Fruit fly (Drosophila melanogaster) whole organism, adult: ENCODE data around the gene Edg78E.

Experiments used
- CG11617 ChIP-seq: fragments of 200-800 bp; sonication (Bioruptor generic); optimal IDR thresholded peaks from 2 replicates; lab custom pipeline; 2017; ENCODE audit warnings: mild to moderate bottlenecking, missing biosample characterization, missing genetic modification reagents, missing genetic modification characterization
- CG12768 ChIP-seq: fragments of 200-800 bp; sonication (Bioruptor generic); optimal IDR thresholded peaks from 2 replicates; lab custom pipeline; 2017; ENCODE audit warnings: missing biosample characterization, missing genetic modification characterization, mild to moderate bottlenecking, moderate library complexity, missing genetic modification reagents
- CG14711 ChIP-seq: fragments of 200-800 bp; sonication (Bioruptor generic); optimal IDR thresholded peaks from 2 replicates; lab custom pipeline; 2018; ENCODE audit warnings: missing biosample characterization, mild to moderate bottlenecking, missing genetic modification characterization, moderate library complexity
- CG1620 ChIP-seq: fragments of 200-800 bp; sonication (Bioruptor generic); optimal IDR thresholded peaks from 2 replicates; lab custom pipeline; 2016; ENCODE audit warnings: missing biosample characterization, missing genetic modification characterization
- CG33017 ChIP-seq: fragments of 200-800 bp; sonication (Bioruptor generic); optimal IDR thresholded peaks from 2 replicates; lab custom pipeline; 2018; ENCODE audit warnings: missing biosample characterization, mild to moderate bottlenecking, missing genetic modification characterization, moderate library complexity
- CG5204 ChIP-seq: fragments of 200-800 bp; sonication (Bioruptor generic); optimal IDR thresholded peaks from 2 replicates; lab custom pipeline; 2016; ENCODE audit warnings: missing biosample characterization, missing genetic modification characterization
- CG7045 ChIP-seq: fragments of 200-800 bp; sonication (Bioruptor generic); optimal IDR thresholded peaks from 2 replicates; lab custom pipeline; 2017; ENCODE audit warnings: missing biosample characterization, mild to moderate bottlenecking, missing genetic modification characterization
- CG7101 ChIP-seq: fragments of 200-800 bp; sonication (Bioruptor generic); optimal IDR thresholded peaks from 2 replicates; lab custom pipeline; 2018; ENCODE audit warnings: missing biosample characterization, mild to moderate bottlenecking, missing genetic modification characterization, moderate library complexity
- Clk ChIP-seq: fragments of 200-800 bp; sonication (Bioruptor generic); optimal IDR thresholded peaks from 2 replicates; lab custom pipeline; 2017; ENCODE audit warnings: missing biosample characterization, missing genetic modification characterization
- Crg-1 ChIP-seq: fragments of 200-800 bp; sonication (Bioruptor generic); optimal IDR thresholded peaks from 2 replicates; lab custom pipeline; 2016; ENCODE audit warnings: missing biosample characterization, missing genetic modification characterization
- Hr96 ChIP-seq: fragments of 200-800 bp; sonication (Bioruptor generic); optimal IDR thresholded peaks from 2 replicates; lab custom pipeline; 2016; ENCODE audit warnings: missing biosample characterization, missing genetic modification characterization
- Mnt ChIP-seq: fragments of 200-800 bp; sonication (Bioruptor generic); optimal IDR thresholded peaks from 2 replicates; lab custom pipeline; 2016; ENCODE audit warnings: missing biosample characterization, mild to moderate bottlenecking, missing genetic modification characterization
- bab1 ChIP-seq: fragments of 200-800 bp; sonication (Bioruptor generic); optimal IDR thresholded peaks from 3 replicates; lab custom pipeline; 2019; ENCODE audit warnings: missing biosample characterization, mild to moderate bottlenecking, missing genetic modification characterization, moderate library complexity
- cic ChIP-seq: fragments of 200-800 bp; sonication (Bioruptor generic); optimal IDR thresholded peaks from 2 replicates; lab custom pipeline; 2017; ENCODE audit warnings: missing biosample characterization, mild to moderate bottlenecking, missing genetic modification characterization, moderate library complexity
- cnc ChIP-seq, 2 experiments: fragments of >200 bp; optimal IDR thresholded peaks; 2 replicates each; lab custom pipeline; 2017
- kay ChIP-seq: fragments of 200-800 bp; sonication (Bioruptor generic); peaks from one replicate; lab custom pipeline; 2016; ENCODE audit warnings: missing biosample characterization, missing genetic modification characterization, borderline replicate concordance
- ovo ChIP-seq: fragments of 200-800 bp; sonication (Bioruptor generic); optimal IDR thresholded peaks from 2 replicates; lab custom pipeline; 2016; ENCODE audit warnings: missing biosample characterization, missing genetic modification characterization
- pad ChIP-seq: fragments of 200-800 bp; sonication (Bioruptor generic); optimal IDR thresholded peaks from 3 replicates; lab custom pipeline; 2017; ENCODE audit warnings: missing biosample characterization, missing genetic modification characterization, mild to moderate bottlenecking, moderate library complexity, missing genetic modification reagents
- tj ChIP-seq: fragments of 200-800 bp; sonication (Bioruptor generic); optimal IDR thresholded peaks from 3 replicates; lab custom pipeline; 2017; ENCODE audit warnings: missing biosample characterization, mild to moderate bottlenecking, missing genetic modification characterization, moderate library complexity
- toe ChIP-seq: fragments of 200-800 bp; sonication (Bioruptor generic); optimal IDR thresholded peaks from 2 replicates; lab custom pipeline; 2016; ENCODE audit warnings: missing biosample characterization, missing genetic modification characterization

Gene Edg78E

dm6 chr3L:21297703-21298102 is at the start of gene Edg78E:
TSS of gene Edg78E (minus strand) at chr3L:21297803.
- no peak for TF ChIP-seq toe (GFP tag; lab: Kevin White, UChicago)
- no peak for TF ChIP-seq CG11617
- no peak for TF ChIP-seq bab1
- TF ChIP-seq kay (GFP tag; lab: Kevin White, UChicago), result no peak
- no peak for TF ChIP-seq cic
- no peak for TF ChIP-seq cnc (optimal IDR thresholded peaks at IDR 0.05; lab: Kevin White, UChicago)
- no peak for TF ChIP-seq pad (GFP tag; lab: Kevin White, UChicago)

dm6 chr3L:21346463-21347196 is 49.0 kb upstream of the Edg78E start:
- TF ChIP-seq pad (GFP tag; lab: Kevin White, UChicago), result no peak
- TF ChIP-seq CG12768, result no peak
- no peak for TF ChIP-seq cic
- no peak for TF ChIP-seq Mnt (GFP tag; lab: Kevin White, UChicago)
- TF ChIP-seq cnc (optimal IDR thresholded peaks at IDR 0.05; lab: Kevin White, UChicago), result no peak
- no peak for TF ChIP-seq toe (GFP tag; lab: Kevin White, UChicago)
- TF ChIP-seq kay (GFP tag; lab: Kevin White, UChicago), result peak; percentile 92
- no peak for TF ChIP-seq CG5204 (GFP tag; lab: Kevin White, UChicago)
- TF ChIP-seq CG33017, result no peak
- TF ChIP-seq CG1620 (GFP tag; lab: Kevin White, UChicago), result no peak
- no peak for TF ChIP-seq CG14711
- no peak for TF ChIP-seq CG11617
- peak; percentile 27 for TF ChIP-seq ovo
- TF ChIP-seq CG7101 (tag; lab: Kevin White, UChicago), result no peak
- no peak for TF ChIP-seq CG7045 (GFP tag; lab: Kevin White, UChicago)
- TF ChIP-seq Crg-1 (GFP tag; lab: Kevin White, UChicago), result no peak
- peak; percentile 17 for TF ChIP-seq bab1
- TF ChIP-seq Clk, result no peak
- TF ChIP-seq tj (GFP tag; lab: Kevin White, UChicago), result no peak

- TF ChIP-seq CG14711, result peak; percentile 5
- peak; percentile 33 for TF ChIP-seq tj (GFP tag; lab: Kevin White, UChicago)
- TF ChIP-seq CG11617, result peak; percentile 9
- no peak for TF ChIP-seq toe (GFP tag; lab: Kevin White, UChicago)
- TF ChIP-seq Clk, result no peak
- no peak for TF ChIP-seq CG5204 (GFP tag; lab: Kevin White, UChicago)
- no peak for TF ChIP-seq ovo
- peak; percentile 17 for TF ChIP-seq CG7101 (tag; lab: Kevin White, UChicago)
- TF ChIP-seq cnc (optimal IDR thresholded peaks at IDR 0.05; lab: Kevin White, UChicago), result no peak
- TF ChIP-seq pad (GFP tag; lab: Kevin White, UChicago), result no peak
- peak; percentile 37 for TF ChIP-seq cic
- no peak for TF ChIP-seq kay (GFP tag; lab: Kevin White, UChicago)
- TF ChIP-seq Crg-1 (GFP tag; lab: Kevin White, UChicago), result no peak
- TF ChIP-seq bab1, result peak; percentile 49
- TF ChIP-seq CG33017, result peak; percentile 27
- peak; percentile 42 for TF ChIP-seq CG7045 (GFP tag; lab: Kevin White, UChicago)
- no peak for TF ChIP-seq CG12768
- TF ChIP-seq Hr96 (GFP tag; lab: Kevin White, UChicago), result no peak
- TF ChIP-seq CG1620 (GFP tag; lab: Kevin White, UChicago), result no peak
- peak; percentile 67 for TF ChIP-seq Mnt (GFP tag; lab: Kevin White, UChicago)
Observed at dm6 chr3L:21343254-21344083, 45.9 kb upstream of the Edg78E start, which contains the start of the genes Tbc1d8-9 and CG32436. TSS of gene Tbc1d8-9 (minus strand) at chr3L:21343716. TSS of gene CG32436 (plus strand) at chr3L:21344033.

dm6 chr3L:21342592-21342991 is 45.0 kb upstream of the Edg78E start:
- TF ChIP-seq CG7101 (tag; lab: Kevin White, UChicago), result no peak
- no peak for TF ChIP-seq CG1620 (GFP tag; lab: Kevin White, UChicago)
- TF ChIP-seq CG12768, result no peak
- TF ChIP-seq bab1, result no peak
- TF ChIP-seq pad (GFP tag; lab: Kevin White, UChicago), result no peak
- TF ChIP-seq CG5204 (GFP tag; lab: Kevin White, UChicago), result no peak
- TF ChIP-seq CG33017, result no peak
- TF ChIP-seq Mnt (GFP tag; lab: Kevin White, UChicago), result no peak
- no peak for TF ChIP-seq CG14711

- TF ChIP-seq cnc (optimal IDR thresholded peaks at IDR 0.05; lab: Kevin White, UChicago) (no peak), CG7101 (tag; lab: Kevin White, UChicago) (no peak), Clk (no peak), CG7045 (GFP tag; lab: Kevin White, UChicago) (no peak), CG1620 (GFP tag; lab: Kevin White, UChicago) (no peak), Mnt (GFP tag; lab: Kevin White, UChicago) (peak; percentile 97), kay (GFP tag; lab: Kevin White, UChicago) (no peak)
Observed at dm6 chr3L:21334999-21335631, 37.5 kb upstream of the Edg78E start, which contains the start of gene Tsr1. TSS of gene Tsr1 (plus strand) at chr3L:21335215.
